Fruit fly (Drosophila melanogaster): Measurements from ENCODE around the gene comt.

comt gene

DNA sequence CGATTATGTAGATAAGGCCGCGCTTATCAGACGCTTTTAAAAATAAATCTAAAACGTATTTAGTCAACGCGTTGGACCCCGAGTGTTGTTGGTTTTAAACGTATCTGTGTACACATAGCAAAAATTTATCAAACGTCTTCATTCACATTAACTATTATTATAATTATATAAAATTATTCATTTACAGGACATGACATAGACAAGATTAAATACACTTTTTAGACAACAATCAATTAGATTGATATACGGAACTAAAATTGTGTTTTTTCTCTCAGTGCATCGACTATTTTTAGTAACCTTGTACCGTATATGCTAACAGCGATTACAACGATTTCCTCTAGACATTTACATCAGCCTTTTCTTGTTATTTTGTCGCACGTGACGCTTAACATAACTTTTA lies 17.9 kb downstream of the comt start (continued):
- TF ChIP-seq Dif (GFP tag; optimal IDR thresholded peaks at IDR 0.05; ENCODE audit: partially characterized antibody) (no peak), jim (GFP tag; optimal IDR thresholded peaks at IDR 0.05) (no peak), rgr (GFP tag; optimal IDR thresholded peaks at IDR 0.05) (peak; percentile 59), Dfd (GFP tag; optimal IDR thresholded peaks at IDR 0.05) (no peak)

DNA sequence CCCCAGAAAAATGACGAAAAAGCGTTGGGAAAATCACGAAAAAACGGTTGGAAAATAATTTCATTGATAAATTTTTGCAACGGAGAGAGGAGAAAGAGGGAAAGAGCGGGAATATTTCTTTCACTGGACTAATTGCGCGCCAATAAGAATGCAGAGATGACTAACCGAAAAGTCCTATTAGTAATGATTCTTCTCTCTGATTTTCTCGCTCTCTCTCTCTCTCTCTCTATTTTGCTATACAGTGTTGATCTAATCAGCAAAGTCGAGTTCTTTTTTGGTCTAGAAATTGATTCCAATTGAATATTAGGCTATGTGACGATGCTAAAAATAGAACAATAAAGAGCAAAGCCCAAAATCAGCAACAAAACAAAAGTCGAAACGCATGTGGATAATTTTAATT lies 18.3 kb downstream of the comt start:
- TF ChIP-seq lola (GFP tag; optimal IDR thresholded peaks at IDR 0.05), result no peak
- TF ChIP-seq OdsH (GFP tag; optimal IDR thresholded peaks at IDR 0.05), result no peak

DNA sequence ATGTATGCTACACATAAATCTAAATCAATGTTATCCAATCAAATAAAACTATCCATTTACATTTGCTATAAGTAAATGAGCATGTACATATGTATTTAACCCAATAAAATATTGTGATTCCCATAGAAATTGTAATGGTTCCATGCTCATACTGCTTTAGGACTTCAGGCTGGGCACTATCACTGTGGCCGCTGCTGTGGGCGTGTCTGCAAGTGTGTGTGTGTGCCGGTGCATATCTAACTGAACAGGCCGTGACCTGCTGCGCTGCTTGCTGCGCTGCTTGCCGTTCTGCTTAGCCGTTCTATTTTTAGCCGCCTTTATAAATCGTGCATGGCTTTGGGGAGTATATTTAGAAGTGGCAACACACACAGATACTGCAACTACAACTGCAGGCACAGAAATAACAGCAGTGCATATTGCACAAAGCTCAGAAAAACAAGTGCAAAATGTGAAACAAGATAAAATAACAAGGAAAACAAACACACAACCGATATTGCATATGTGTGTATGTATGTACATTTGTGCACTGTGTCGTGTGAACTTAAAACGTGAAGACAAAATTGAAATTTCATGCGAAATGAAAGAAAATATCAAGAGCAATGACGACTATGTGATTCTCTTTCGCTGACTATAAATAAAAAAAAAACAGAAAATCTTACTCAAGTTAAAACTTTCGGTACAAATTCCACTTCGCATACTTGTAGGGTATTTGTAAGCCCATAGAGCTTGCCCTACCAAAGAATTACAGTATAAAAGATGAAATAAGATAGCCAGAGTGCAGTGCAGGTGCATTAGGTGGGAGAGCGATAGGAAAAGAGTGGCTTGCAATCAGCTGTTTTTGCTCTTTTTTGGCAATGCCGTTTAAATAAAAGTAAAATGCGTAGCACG lies 19.0 kb downstream of the comt start:
- TF ChIP-seq OdsH (GFP tag; optimal IDR thresholded peaks at IDR 0.05) (peak; percentile 1), br (GFP tag; optimal IDR thresholded peaks at IDR 0.05) (peak; percentile 41), dmrt93B (GFP tag; optimal IDR thresholded peaks at IDR 0.05) (peak; percentile 51), HLH106 (tag; optimal IDR thresholded peaks at IDR 0.05) (peak; percentile 21), psq (GFP tag; optimal IDR thresholded peaks at IDR 0.05) (peak; percentile 71), dl (GFP tag; optimal IDR thresholded peaks at IDR 0.05; ENCODE audit: insufficient read depth in 1 of 2, partially characterized antibody in 2 of 2) (no peak), Abd-B (GFP tag; optimal IDR thresholded peaks at IDR 0.05) (no peak), CG32264 (GFP tag; optimal IDR thresholded peaks at IDR 0.05) (peak; percentile 31), woc (GFP tag; optimal IDR thresholded peaks at IDR 0.05) (peak; percentile 77), N (GFP tag; optimal IDR thresholded peaks at IDR 0.05) (no peak), tai (GFP tag; optimal IDR thresholded peaks at IDR 0.05) (peak; percentile 17), brk (GFP tag; optimal IDR thresholded peaks at IDR 0.05) (no peak), ey (GFP tag; optimal IDR thresholded peaks at IDR 0.05) (peak; percentile 46), Hr83 (GFP tag; optimal IDR thresholded peaks at IDR 0.05; ENCODE audit: poor library complexity, severe bottlenecking) (no peak), Hnf4 (GFP tag; optimal IDR thresholded peaks at IDR 0.05) (peak; percentile 38), Vsx2 (GFP tag; optimal IDR thresholded peaks at IDR 0.05; ENCODE audit: partially characterized antibody) (no peak), foxo (GFP tag; optimal IDR thresholded peaks at IDR 0.05) (peak in 1 of 2 experiments; percentile 66), usp (GFP tag; optimal IDR thresholded peaks at IDR 0.05) (no peak), Myc (optimal IDR thresholded peaks at IDR 0.05) (no peak), GATAd (GFP tag; optimal IDR thresholded peaks at IDR 0.05) (no peak), h (GFP tag; optimal IDR thresholded peaks at IDR 0.05) (peak; percentile 69), Sp1 (GFP tag; optimal IDR thresholded peaks at IDR 0.05) (peak; percentile 33), lola (GFP tag; optimal IDR thresholded peaks at IDR 0.05) (no peak), Rel (GFP tag; optimal IDR thresholded peaks at IDR 0.05) (no peak), Rel (tag; optimal IDR thresholded peaks at IDR 0.05) (no peak), fru (GFP tag; optimal IDR thresholded peaks at IDR 0.05) (peak; percentile 53), rgr (GFP tag; optimal IDR thresholded peaks at IDR 0.05) (peak; percentile 63), CG9705 (GFP tag; optimal IDR thresholded peaks at IDR 0.05) (no peak)

DNA sequence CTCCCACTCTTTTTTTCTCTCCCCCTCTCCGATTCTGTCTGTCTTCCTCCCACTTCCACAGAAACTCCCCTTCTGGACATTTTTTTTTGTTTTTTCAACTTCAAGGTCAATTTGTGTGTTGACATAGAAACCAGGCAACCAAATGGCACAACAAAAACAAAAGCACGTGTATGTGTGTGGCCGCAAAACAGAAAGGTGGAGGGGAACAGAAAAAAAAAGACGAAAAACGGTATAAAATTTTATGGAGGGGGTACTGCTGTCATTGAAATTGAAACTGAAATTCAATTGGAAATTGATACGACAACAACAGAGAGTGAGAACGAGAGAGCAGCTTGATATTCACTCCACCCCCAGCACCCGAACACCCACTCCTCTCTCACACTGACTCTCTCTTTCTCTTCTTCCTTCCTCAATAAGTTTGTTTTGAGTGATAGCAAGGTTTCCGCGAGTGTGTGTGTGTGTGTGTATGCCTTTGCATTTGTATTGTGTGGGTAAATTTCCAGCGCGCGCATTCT lies 19.7 kb downstream of the comt start:
- TF ChIP-seq brk (GFP tag; optimal IDR thresholded peaks at IDR 0.05), result no peak
- TF ChIP-seq Hr83 (GFP tag; optimal IDR thresholded peaks at IDR 0.05; ENCODE audit: poor library complexity, severe bottlenecking), result peak; percentile 8
- TF ChIP-seq psq (GFP tag; optimal IDR thresholded peaks at IDR 0.05), result peak; percentile 47
- peak; percentile 81 to 83 for TF ChIP-seq dl (GFP tag; optimal IDR thresholded peaks at IDR 0.05; ENCODE audit: insufficient read depth in 1 of 2, partially characterized antibody in 2 of 2)
- TF ChIP-seq Rel (GFP tag; optimal IDR thresholded peaks at IDR 0.05), result no peak
- peak; percentile 31 for TF ChIP-seq Rel (tag; optimal IDR thresholded peaks at IDR 0.05)
- no peak for TF ChIP-seq lola (GFP tag; optimal IDR thresholded peaks at IDR 0.05)
- peak; percentile 16 for TF ChIP-seq h (GFP tag; optimal IDR thresholded peaks at IDR 0.05)
- peak; percentile 86 for TF ChIP-seq Dif (GFP tag; optimal IDR thresholded peaks at IDR 0.05; ENCODE audit: partially characterized antibody)
- peak; percentile 69 for TF ChIP-seq jim (GFP tag; optimal IDR thresholded peaks at IDR 0.05)

All from whole organism, wandering third instar larva.